Worm (Caenorhabditis elegans) whole organism, dauer: ENCODE measurements around the gene arrd-8.

Experiments
- unc-62 ChIP-seq: sonication (generic microtip); optimal IDR thresholded peaks from 2 replicates; lab custom pipeline; 2017; ENCODE audit warnings: missing biosample characterization, missing genetic modification reagents, missing genetic modification characterization

The arrd-8 gene

ce11 chrII:12054558-12054957 is 10.3 kb upstream of the arrd-8 start:
- TF ChIP-seq unc-62 (GFP tag; lab: Kevin White, UChicago) = no peak

ce11 chrII:12055408-12056140 is 9.3 kb upstream of the arrd-8 start:
- no peak for TF ChIP-seq unc-62 (GFP tag; lab: Kevin White, UChicago)

DNA sequence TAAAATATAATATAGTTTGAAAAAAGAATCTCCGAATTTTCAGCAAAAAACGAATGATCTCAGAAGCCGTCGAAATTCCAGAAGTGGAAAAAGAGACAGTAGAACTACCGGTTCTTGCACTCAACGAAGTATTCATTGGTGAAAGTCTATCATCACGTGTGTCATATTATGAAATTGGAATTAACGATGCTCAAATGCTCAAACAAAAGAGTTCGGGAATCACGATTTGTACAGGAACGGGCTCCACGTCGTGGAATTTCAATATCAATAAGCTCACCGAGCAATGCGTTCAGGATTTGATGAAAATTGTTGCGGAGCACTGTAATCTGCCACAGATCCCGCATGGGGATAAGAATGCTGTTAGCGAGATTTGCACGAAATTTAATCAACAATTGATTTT is 6.6 kb upstream of the arrd-8 start:
- no peak for TF ChIP-seq unc-62 (GFP tag; lab: Kevin White, UChicago)

DNA sequence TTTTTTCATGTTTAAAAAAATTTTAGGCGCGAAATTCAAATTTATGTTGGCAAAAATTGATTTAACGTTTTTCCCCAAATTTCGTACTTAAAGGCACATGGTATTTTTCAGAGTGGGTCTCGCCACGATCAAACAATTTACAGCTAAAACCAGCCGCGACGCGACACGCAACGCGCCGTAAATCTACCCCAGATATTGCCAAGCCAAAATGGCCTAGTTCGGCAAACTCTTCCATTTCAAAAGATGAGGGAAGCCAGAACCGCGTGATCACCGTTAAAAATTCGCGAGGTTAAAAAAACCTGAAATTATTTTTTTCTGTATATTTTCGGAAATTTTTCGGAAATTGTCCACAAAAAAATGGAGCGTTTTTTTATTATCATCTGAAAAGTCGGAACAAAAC is 5.0 kb upstream of the arrd-8 start:
- TF ChIP-seq unc-62 (GFP tag; lab: Kevin White, UChicago) = no peak

DNA sequence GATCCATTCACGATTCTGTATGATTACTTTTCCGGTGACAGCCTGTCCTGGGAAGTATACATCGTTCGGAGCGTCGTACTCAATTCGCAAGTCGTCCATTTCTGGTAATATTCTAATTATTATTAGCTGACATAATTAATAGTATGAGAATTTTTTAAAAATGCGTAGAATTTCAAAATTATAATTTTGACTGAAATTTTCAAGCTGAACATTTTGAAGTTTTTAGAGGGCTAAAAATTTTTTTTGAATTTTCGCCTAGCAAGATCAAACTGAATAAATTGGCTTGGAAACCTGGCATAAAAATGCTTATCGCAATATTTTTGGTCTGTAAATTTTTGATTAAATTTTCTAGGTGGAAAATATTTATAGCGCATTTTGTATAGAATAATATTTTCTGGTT is 2.4 kb upstream of the arrd-8 start, which contains the start of gene arrd-7:
arrd-7 (minus strand) TSS at position 101 of the 400 bp plus-strand sequence.
- no peak for TF ChIP-seq unc-62 (GFP tag; lab: Kevin White, UChicago)

DNA sequence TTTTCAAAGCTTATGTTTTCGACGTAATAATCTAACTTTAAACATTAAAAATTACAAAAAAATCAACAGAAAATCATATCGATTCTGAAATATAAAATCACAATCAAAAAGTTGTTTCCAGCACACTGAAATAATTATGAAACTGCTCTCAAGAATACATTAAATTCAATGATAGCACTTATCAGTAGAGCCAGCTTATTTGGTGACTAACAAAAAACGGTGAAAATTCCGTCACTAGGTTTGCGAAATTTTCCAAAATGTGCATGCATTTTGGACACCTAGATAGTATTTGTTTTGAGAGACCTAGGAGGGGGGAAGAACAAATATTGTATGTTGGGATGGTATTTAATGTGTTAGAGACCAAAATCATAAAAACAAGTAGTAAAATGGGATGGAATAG is 1.8 kb upstream of the arrd-8 start:
- TF ChIP-seq unc-62 (GFP tag; lab: Kevin White, UChicago) = no peak

DNA sequence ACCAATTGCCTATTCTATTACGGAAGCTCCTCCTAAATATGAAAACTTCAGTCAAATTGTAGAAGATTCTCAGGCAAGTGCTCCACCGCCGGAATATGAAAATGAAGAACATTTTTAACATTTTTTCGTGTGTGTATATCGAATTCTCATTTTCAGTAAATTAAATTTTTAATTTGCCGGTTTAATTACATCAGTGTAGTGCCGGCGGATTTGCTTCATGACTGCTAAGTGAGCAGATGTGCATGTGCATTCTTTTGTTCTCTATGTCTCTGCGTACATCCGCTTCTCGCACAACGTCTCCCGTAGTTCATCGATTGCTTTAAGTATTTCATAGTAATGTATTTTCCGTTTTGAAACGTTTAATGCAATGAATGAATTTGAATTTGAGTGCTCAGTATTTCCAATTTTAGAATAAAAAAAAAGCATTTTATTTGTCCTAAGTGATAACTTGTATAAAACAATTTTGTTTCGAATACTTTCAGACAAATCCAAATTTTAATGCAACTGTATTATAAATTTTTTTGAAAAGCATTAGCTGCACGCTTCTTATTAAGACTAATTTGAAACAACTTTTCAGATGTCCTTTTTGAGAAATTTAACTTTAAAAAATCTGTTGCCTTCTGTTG is 2.7 kb downstream of the arrd-8 start, which contains the start of gene Y17G7B.22:
Y17G7B.22 (plus strand) TSS at position 576 of the 626 bp plus-strand sequence.
- no peak for TF ChIP-seq unc-62 (GFP tag; lab: Kevin White, UChicago)

DNA sequence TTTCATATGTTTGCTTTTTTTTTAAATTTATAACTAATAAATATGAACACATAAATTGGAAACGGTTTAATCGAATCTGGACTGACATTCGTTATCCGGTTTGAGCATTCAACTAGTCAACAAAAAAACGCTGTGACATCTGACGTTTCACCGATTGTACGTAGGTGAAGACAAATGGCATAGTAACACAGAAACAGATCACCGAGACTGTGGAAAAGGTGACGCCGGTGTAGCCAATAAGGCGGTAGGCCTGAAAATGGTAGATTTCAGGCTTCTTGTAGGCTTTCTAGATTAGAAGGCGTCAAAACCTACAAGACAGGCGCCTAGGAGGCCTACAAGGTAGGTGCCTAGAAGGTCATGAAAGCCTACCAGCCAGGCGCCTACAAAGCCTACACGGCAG is 6.4 kb downstream of the arrd-8 start:
- TF ChIP-seq unc-62 (GFP tag; lab: Kevin White, UChicago) = no peak

DNA sequence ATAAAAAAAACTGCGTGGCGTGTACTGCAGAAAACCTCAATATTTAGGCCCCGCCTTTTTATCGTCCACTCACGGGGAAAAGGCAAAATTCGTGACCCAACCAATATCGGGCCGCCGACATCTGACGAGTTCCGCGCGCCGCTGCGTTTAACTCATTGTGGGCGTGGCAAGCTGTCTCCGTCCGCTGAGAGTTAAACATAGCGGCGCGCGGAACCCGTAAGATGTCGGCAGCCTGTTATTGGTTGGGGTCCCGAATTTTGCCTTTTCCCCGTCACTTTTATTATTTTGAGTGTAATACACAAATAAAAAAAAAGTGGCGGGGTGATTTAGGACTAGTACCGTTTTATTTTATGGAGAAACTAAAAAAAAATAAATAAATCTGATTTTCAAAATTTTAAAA is 11.5 kb downstream of the arrd-8 start:
- no peak for TF ChIP-seq unc-62 (GFP tag; lab: Kevin White, UChicago)

DNA sequence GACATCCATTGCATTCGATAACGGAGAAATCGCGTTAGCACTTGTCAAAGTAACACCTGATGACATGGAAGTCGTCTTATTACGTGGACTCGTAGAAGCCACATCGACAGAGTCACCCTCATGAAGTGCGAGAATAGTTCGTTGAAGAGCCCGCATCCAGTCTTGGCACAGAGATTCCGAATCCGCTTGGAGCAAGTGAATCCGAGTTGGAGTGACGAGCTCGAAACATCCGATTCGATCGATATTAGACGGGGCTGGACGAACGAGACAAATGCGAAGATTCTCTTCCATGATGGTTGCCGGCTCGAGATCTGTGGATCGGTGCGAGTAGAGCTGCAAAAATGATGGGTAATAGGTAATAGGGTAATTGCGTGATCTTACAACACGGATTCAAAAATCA is 12.4 kb downstream of the arrd-8 start:
- no peak for TF ChIP-seq unc-62 (GFP tag; lab: Kevin White, UChicago)

- TF ChIP-seq unc-62 (GFP tag; lab: Kevin White, UChicago) = no peak
Observed at ce11 chrII:12080015-12080414, 15.1 kb downstream of the arrd-8 start.

DNA sequence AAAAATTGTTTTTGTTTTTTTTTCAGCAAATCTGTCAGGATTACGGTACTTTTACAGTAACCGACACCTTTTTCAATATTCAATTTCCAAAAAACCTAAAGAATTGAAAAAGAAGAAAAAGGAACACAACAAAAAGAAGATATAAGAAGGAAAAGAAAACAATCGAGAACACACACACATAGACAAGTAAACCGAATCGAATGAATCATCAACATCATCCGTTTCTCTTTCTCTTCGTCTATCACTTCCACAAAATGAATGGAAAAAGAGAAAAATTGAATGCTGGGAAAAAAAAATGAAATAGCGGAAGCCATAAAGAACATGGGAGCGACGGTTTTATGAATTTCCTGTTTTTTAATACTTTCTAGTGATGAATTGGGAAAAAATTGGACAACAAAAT is 16.6 kb downstream of the arrd-8 start:
- no peak for TF ChIP-seq unc-62 (GFP tag; lab: Kevin White, UChicago)

DNA sequence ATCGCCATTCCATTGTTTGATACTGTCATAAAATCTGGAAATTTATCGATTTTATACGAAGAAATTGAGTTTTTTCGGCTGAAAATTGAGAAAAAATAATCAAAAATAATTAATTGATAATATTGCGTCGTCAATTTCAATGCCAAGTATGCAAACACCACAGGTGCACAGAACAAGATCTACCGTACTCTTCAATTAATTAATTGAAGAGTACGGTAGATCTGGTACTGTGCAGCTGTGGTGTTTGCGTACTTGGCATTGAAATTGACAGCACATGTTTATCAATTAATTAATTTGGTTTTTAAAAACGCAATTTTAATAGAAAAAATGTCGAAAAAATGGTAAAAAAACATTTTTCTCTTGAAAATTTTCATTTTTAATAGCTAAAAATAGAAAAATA is 23.9 kb downstream of the arrd-8 start, which contains the start of gene cnt-1:
cnt-1 (minus strand) TSS at position 36 of the 400 bp plus-strand sequence.
- no peak for TF ChIP-seq unc-62 (GFP tag; lab: Kevin White, UChicago)

ce11 chrII:12089616-12090215 is 24.8 kb downstream of the arrd-8 start:
- TF ChIP-seq unc-62 (GFP tag; lab: Kevin White, UChicago) = no peak

DNA sequence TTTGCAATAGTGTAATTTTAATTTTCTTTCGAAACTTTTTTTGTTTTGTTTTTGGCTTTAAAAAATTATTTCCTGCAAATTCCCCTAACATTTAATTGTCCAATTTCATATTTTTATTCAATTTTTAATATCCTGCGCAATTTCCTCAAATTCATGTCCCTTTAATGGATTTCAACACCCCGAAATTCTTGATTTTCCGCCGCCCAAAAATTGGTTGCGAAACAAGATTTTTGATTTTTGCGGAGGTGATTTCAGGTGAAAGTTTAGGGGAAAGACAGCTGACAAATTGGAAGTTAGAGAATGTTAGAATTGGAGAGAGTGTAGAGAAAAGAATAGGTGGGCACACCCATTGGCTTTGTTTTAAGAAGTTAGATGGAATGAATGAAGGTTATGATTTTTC is 30.1 kb downstream of the arrd-8 start:
- TF ChIP-seq unc-62 (GFP tag; lab: Kevin White, UChicago) = no peak

DNA sequence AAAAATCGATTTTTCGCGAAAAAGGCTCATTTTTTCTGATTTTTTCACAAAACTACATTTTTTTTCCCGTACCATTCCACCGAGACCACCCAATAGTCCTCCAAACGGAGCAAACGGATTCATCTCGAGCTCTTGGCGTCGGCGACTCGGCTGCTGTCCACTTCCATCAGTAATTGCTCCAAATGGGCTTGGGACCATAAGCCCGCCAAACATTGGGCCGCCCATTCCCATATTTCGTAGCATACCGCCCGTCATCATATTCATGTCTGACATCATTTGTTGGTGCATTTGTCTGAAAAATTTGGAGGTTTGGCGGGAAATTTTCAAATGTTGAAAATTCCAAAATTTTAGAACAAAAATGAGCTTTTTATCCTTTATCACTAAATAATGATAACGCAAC is 33.8 kb downstream of the arrd-8 start:
- TF ChIP-seq unc-62 (GFP tag; lab: Kevin White, UChicago) = no peak
